Fruit fly (Drosophila melanogaster): ENCODE data around the gene qin.
A peak's percentile ranks its signal among the peaks of the same experiment; 100 is the strongest.

The qin gene

dm6 chr3R:18667659-18668248, 76.9 kb downstream of the qin start, which contains the start of gene CG31229 (continued):
- no peak for TF ChIP-seq HHEX (GFP tag; optimal IDR thresholded peaks at IDR 0.05)
- no peak for TF ChIP-seq h (optimal IDR thresholded peaks at IDR 0.05)
- TF ChIP-seq CG13296 (GFP tag; optimal IDR thresholded peaks at IDR 0.05) = no peak
- no peak for TF ChIP-seq HmgD (GFP tag; optimal IDR thresholded peaks at IDR 0.05)
- peak; percentile 55; the same call in 1 of the 2 replicates for TF ChIP-seq amos (GFP tag; IDR thresholded peaks at IDR 0.05; ENCODE audit: partially characterized antibody)
- TF ChIP-seq disco-r (GFP tag; optimal IDR thresholded peaks at IDR 0.05) = no peak
- TF ChIP-seq Scr (GFP tag; IDR thresholded peaks at IDR 0.05; ENCODE audit: partially characterized antibody) = peak; percentile 64
- TF ChIP-seq Adf1 (GFP tag; IDR thresholded peaks at IDR 0.05) = no peak
- no peak for TF ChIP-seq repo (GFP tag; optimal IDR thresholded peaks at IDR 0.05)
- peak; percentile 90 for TF ChIP-seq CG12155 (GFP tag; optimal IDR thresholded peaks at IDR 0.05)
- 0 out of 2 replicates have a peak, but pooled peaks have one; percentile 13 for TF ChIP-seq CG2129 (GFP tag; IDR thresholded peaks at IDR 0.05; ENCODE audit: partially characterized antibody)
- TF ChIP-seq kah (GFP tag; optimal IDR thresholded peaks at IDR 0.05) = peak; percentile 63
- peak; percentile 70 for TF ChIP-seq Med (GFP tag)
- peak; percentile 53 for TF ChIP-seq MESR4 (GFP tag; optimal IDR thresholded peaks at IDR 0.05)
- peak; percentile 86 for TF ChIP-seq Dref (GFP tag; IDR thresholded peaks at IDR 0.05)
- TF ChIP-seq Myb (GFP tag; optimal IDR thresholded peaks at IDR 0.05) = peak; percentile 5
- TF ChIP-seq nerfin-2 (GFP tag; IDR thresholded peaks at IDR 0.05; ENCODE audit: partially characterized antibody) = 0 out of 2 replicates have a peak, but pooled peaks have one; percentile 24
- TF ChIP-seq nmo (GFP tag; optimal IDR thresholded peaks at IDR 0.05) = peak; percentile 8
- peak; percentile 57 for TF ChIP-seq BEAF-32 (GFP tag; optimal IDR thresholded peaks at IDR 0.05)
- TF ChIP-seq stwl (tag; optimal IDR thresholded peaks at IDR 0.05) = peak; percentile 54
- peak; percentile 7 for TF ChIP-seq YL-1 (GFP tag; optimal IDR thresholded peaks at IDR 0.05)
- no peak for TF ChIP-seq bowl (GFP tag; IDR thresholded peaks at IDR 0.05)
- peak; percentile 77 for TF ChIP-seq CG13287 (GFP tag; IDR thresholded peaks at IDR 0.05; ENCODE audit: partially characterized antibody)
- 0 out of 3 replicates have a peak, but pooled peaks have one; percentile 34 for TF ChIP-seq Doc3 (GFP tag; IDR thresholded peaks at IDR 0.05; ENCODE audit: partially characterized antibody)
- TF ChIP-seq CG16813 (GFP tag; IDR thresholded peaks at IDR 0.05; ENCODE audit: partially characterized antibody) = peak; percentile 43; the same call in 2 of the 3 replicates
- no peak for TF ChIP-seq CG42726 (GFP tag; IDR thresholded peaks at IDR 0.05; ENCODE audit: partially characterized antibody)
- no peak for TF ChIP-seq shn (GFP tag; optimal IDR thresholded peaks at IDR 0.05)
- peak; percentile 34 for TF ChIP-seq Sin3A (optimal IDR thresholded peaks at IDR 0.05)
- TF ChIP-seq Trl (optimal IDR thresholded peaks at IDR 0.05) = no peak
- no peak for TF ChIP-seq Trl (GFP tag; optimal IDR thresholded peaks at IDR 0.05)
- no peak for TF ChIP-seq Sox102F (GFP tag; optimal IDR thresholded peaks at IDR 0.05)
- TF ChIP-seq E2f2 (GFP tag; IDR thresholded peaks at IDR 0.05) = peak; percentile 94
- TF ChIP-seq unc-4 (GFP tag; IDR thresholded peaks at IDR 0.05; ENCODE audit: partially characterized antibody) = peak; percentile 59
- TF ChIP-seq inv (GFP tag; IDR thresholded peaks at IDR 0.05; ENCODE audit: partially characterized antibody) = peak; percentile 24; the same call in 1 of the 2 replicates
- no peak for TF ChIP-seq Dfd (GFP tag; optimal IDR thresholded peaks at IDR 0.05)
- no peak for TF ChIP-seq kni (GFP tag; optimal IDR thresholded peaks at IDR 0.05)
- TF ChIP-seq sqz (GFP tag; optimal IDR thresholded peaks at IDR 0.05) = peak; percentile 89
- TF ChIP-seq gt (GFP tag; IDR thresholded peaks at IDR 0.05) = no peak
- TF ChIP-seq bsh (GFP tag; optimal IDR thresholded peaks at IDR 0.05) = peak in 1 of 2 experiments; percentile 15
- TF ChIP-seq Dp (GFP tag; optimal IDR thresholded peaks at IDR 0.05) = peak; percentile 85
- TF ChIP-seq CG6791 (GFP tag; IDR thresholded peaks at IDR 0.05; ENCODE audit: partially characterized antibody) = peak; percentile 56; the same call in 1 of the 3 replicates
- no peak for TF ChIP-seq CG16815 (GFP tag; optimal IDR thresholded peaks at IDR 0.05)
- 0 out of 3 replicates have a peak, but pooled peaks have one; percentile 39 for TF ChIP-seq mld (GFP tag; IDR thresholded peaks at IDR 0.05; ENCODE audit: partially characterized antibody)
- TF ChIP-seq hb (GFP tag; IDR thresholded peaks at IDR 0.05; ENCODE audit: partially characterized antibody) = 0 out of 3 replicates have a peak, but pooled peaks have one; percentile 37
- peak; percentile 21; the same call in 1 of the 3 replicates for TF ChIP-seq knrl (GFP tag; IDR thresholded peaks at IDR 0.05; ENCODE audit: partially characterized antibody)
- no peak for TF ChIP-seq Oli (tag; optimal IDR thresholded peaks at IDR 0.05)
- TF ChIP-seq CoRest (tag; optimal IDR thresholded peaks at IDR 0.05) = peak; percentile 5
- peak; percentile 28 for TF ChIP-seq CG9797 (GFP tag; optimal IDR thresholded peaks at IDR 0.05)

Data from whole organism, embryonic.